Fruit fly (Drosophila melanogaster): Measurements from ENCODE around the gene CG9592.

Gene CG9592

dm6 chr3L:14558947-14559509, 41.4 kb downstream of the CG9592 start (continued):
- TF ChIP-seq Atf-2 (GFP tag; optimal IDR thresholded peaks at IDR 0.05), result no peak
- no peak for TF ChIP-seq HmgZ (tag; optimal IDR thresholded peaks at IDR 0.05)
- TF ChIP-seq CG4360 (GFP tag; IDR thresholded peaks at IDR 0.05), result 0 out of 2 replicates have a peak, but pooled peaks have one; percentile 23
- no peak for TF ChIP-seq zfh2 (GFP tag; optimal IDR thresholded peaks at IDR 0.05)
- TF ChIP-seq Ada2b (GFP tag; IDR thresholded peaks at IDR 0.05), result no peak
- TF ChIP-seq CG14014 (GFP tag; IDR thresholded peaks at IDR 0.05), result 0 out of 2 replicates have a peak, but pooled peaks have one; percentile 18
- TF ChIP-seq exex (tag; optimal IDR thresholded peaks at IDR 0.05), result peak; percentile 38
- TF ChIP-seq mld (GFP tag; IDR thresholded peaks at IDR 0.05; ENCODE audit: partially characterized antibody), result no peak
- TF ChIP-seq Nf-YA (GFP tag; IDR thresholded peaks at IDR 0.05), result no peak
- no peak for TF ChIP-seq grau (tag; optimal IDR thresholded peaks at IDR 0.05)
- no peak for TF ChIP-seq CG12769 (tag; optimal IDR thresholded peaks at IDR 0.05)
- no peak for TF ChIP-seq CG10565 (GFP tag; optimal IDR thresholded peaks at IDR 0.05)
- no peak for TF ChIP-seq fd64A (GFP tag; optimal IDR thresholded peaks at IDR 0.05)
- TF ChIP-seq trh (GFP tag; optimal IDR thresholded peaks at IDR 0.05), result no peak
- no peak for TF ChIP-seq ara (GFP tag; IDR thresholded peaks at IDR 0.05)
- TF ChIP-seq grn (GFP tag; optimal IDR thresholded peaks at IDR 0.05), result peak; percentile 45
- no peak for TF ChIP-seq CG43689 (GFP tag; IDR thresholded peaks at IDR 0.05)
- TF ChIP-seq lov (optimal IDR thresholded peaks at IDR 0.05), result no peak
- no peak for TF ChIP-seq lov (GFP tag; IDR thresholded peaks at IDR 0.05)
- no peak for TF ChIP-seq Mes4 (GFP tag; optimal IDR thresholded peaks at IDR 0.05)
- peak; percentile 1 for TF ChIP-seq CG10543 (GFP tag; optimal IDR thresholded peaks at IDR 0.05)
- TF ChIP-seq C15 (GFP tag; IDR thresholded peaks at IDR 0.05), result no peak
- 0 out of 3 replicates have a peak, but pooled peaks have one; percentile 49 for TF ChIP-seq z (GFP tag; IDR thresholded peaks at IDR 0.05)
- no peak for TF ChIP-seq Rx (GFP tag; IDR thresholded peaks at IDR 0.05)
- TF ChIP-seq Med (GFP tag), result peak; percentile 66
- no peak for TF ChIP-seq CG9817 (tag; optimal IDR thresholded peaks at IDR 0.05)
- TF ChIP-seq lilli (GFP tag; optimal IDR thresholded peaks at IDR 0.05), result no peak
- no peak for TF ChIP-seq dysf (GFP tag; IDR thresholded peaks at IDR 0.05)
- no peak for TF ChIP-seq pros (GFP tag; optimal IDR thresholded peaks at IDR 0.05)
- no peak for TF ChIP-seq CG1602 (GFP tag; optimal IDR thresholded peaks at IDR 0.05)
- TF ChIP-seq Hey (tag; optimal IDR thresholded peaks at IDR 0.05), result no peak
- no peak for TF ChIP-seq Sox102F (GFP tag; optimal IDR thresholded peaks at IDR 0.05)
- TF ChIP-seq CG6175 (GFP tag; IDR thresholded peaks at IDR 0.05), result no peak
- peak in 1 of 2 experiments; percentile 15 for TF ChIP-seq Hr78 (GFP tag; optimal IDR thresholded peaks at IDR 0.05)
- no peak for TF ChIP-seq MTF-1 (GFP tag; optimal IDR thresholded peaks at IDR 0.05; ENCODE audit: borderline replicate concordance)
- no peak for TF ChIP-seq CG14667 (GFP tag; IDR thresholded peaks at IDR 0.05)
- no peak for TF ChIP-seq Ets65A (GFP tag)
- no peak for TF ChIP-seq B-H1 (GFP tag; IDR thresholded peaks at IDR 0.05)
- TF ChIP-seq CG34376 (GFP tag; optimal IDR thresholded peaks at IDR 0.05), result peak; percentile 83
- TF ChIP-seq Pdp1 (GFP tag; optimal IDR thresholded peaks at IDR 0.05), result peak in 1 of 2 experiments; percentile 19
- no peak for TF ChIP-seq CG34224 (GFP tag; IDR thresholded peaks at IDR 0.05; ENCODE audit: partially characterized antibody)
- TF ChIP-seq CG9797 (GFP tag; optimal IDR thresholded peaks at IDR 0.05), result no peak
- no peak for TF ChIP-seq CTCF (GFP tag; optimal IDR thresholded peaks at IDR 0.05)
- TF ChIP-seq abd-A (tag; optimal IDR thresholded peaks at IDR 0.05), result peak; percentile 29
- no peak for TF ChIP-seq HHEX (GFP tag; optimal IDR thresholded peaks at IDR 0.05)
- no peak for TF ChIP-seq caup (GFP tag; optimal IDR thresholded peaks at IDR 0.05; ENCODE audit: severe bottlenecking)
- no peak for TF ChIP-seq nerfin-2 (GFP tag; IDR thresholded peaks at IDR 0.05; ENCODE audit: partially characterized antibody)
- 0 out of 2 replicates have a peak, but pooled peaks have one; percentile 29 for TF ChIP-seq rib (GFP tag; IDR thresholded peaks at IDR 0.05)
- no peak for TF ChIP-seq CG3847 (GFP tag; IDR thresholded peaks at IDR 0.05)
- TF ChIP-seq CG8924 (tag; optimal IDR thresholded peaks at IDR 0.05), result no peak
- no peak for TF ChIP-seq CG15073 (GFP tag; optimal IDR thresholded peaks at IDR 0.05)

Measured in whole organism, embryonic.